Worm (Caenorhabditis elegans) whole organism, midembryonic: Measurements from ENCODE around the gene F10G7.10.

Experiments
- ztf-23 ChIP-seq: fragments of 200-800 bp; sonication (Bioruptor generic); IDR thresholded peaks from 2 replicates; pipeline ENCODE4 v1.3.6; 2022; ENCODE audit warnings: missing genetic modification reagents, missing genetic modification characterization, missing compliant biosample characterization
- ztf-29 ChIP-seq: fragments of 200-800 bp; sonication (Bioruptor generic); IDR thresholded peaks from 2 replicates; pipeline ENCODE4 v1.3.6; 2022; ENCODE audit warnings: missing genetic modification reagents, missing genetic modification characterization, missing compliant biosample characterization

DNA sequence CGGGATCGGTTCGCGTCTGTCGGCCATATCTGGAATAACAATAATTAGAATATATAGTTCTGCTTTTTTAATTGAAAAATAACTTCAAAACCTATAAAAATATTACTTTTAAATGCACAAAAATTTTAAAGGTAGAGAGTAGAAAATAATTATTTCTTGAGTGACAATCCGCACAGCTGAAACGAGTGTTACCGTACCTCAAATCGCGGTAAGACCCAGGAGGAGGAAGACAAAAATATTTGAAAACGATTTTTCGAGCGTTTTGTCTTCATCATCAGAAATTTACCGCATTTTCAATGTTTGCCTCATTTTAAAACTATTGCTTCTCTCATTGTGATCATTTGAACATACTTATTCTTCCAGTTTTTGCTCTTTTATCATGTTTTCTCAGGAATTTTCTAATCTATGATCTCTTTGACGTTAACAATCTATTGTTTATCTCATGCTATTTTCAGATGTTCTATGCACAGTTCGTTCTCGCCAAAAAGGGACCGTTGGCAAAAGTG lies 27.7 kb downstream of the F10G7.10 start, which contains the start of the genes rpn-5 and scc-1:
- TF ChIP-seq ztf-29 (GFP tag; lab: Robert Waterston, UW) (no peak), ztf-23 (GFP tag; lab: Robert Waterston, UW) (no peak)
